Fruit fly (Drosophila melanogaster) whole organism, embryonic: ENCODE data around the gene syd.

ENCODE experiments used
- Blimp-1 ChIP-seq: fragments of 200-800 bp; sonication (Bioruptor generic); optimal IDR thresholded peaks from 3 replicates; lab custom pipeline; 2018; ENCODE audit warnings: missing biosample characterization, missing genetic modification characterization, mild to moderate bottlenecking, moderate library complexity, missing genetic modification reagents
- CG10267 ChIP-seq: fragments of 200-800 bp; sonication (Bioruptor generic); optimal IDR thresholded peaks from 2 replicates; lab custom pipeline; 2018; ENCODE audit warnings: missing biosample characterization, mild to moderate bottlenecking, missing genetic modification characterization, moderate library complexity
- CG10979 ChIP-seq: fragments of 200-800 bp; sonication (Bioruptor generic); optimal IDR thresholded peaks from 2 replicates; lab custom pipeline; 2018; ENCODE audit warnings: missing biosample characterization, mild to moderate bottlenecking, missing genetic modification characterization, moderate library complexity
- CG11504 ChIP-seq: fragments of 200-800 bp; sonication (Bioruptor generic); optimal IDR thresholded peaks from 3 replicates; lab custom pipeline; 2019; ENCODE audit warnings: missing biosample characterization, mild to moderate bottlenecking, missing genetic modification characterization, moderate library complexity
- CG12391 ChIP-seq: fragments of 200-800 bp; sonication (Bioruptor generic); optimal IDR thresholded peaks from 3 replicates; lab custom pipeline; 2018; ENCODE audit warnings: missing biosample characterization, mild to moderate bottlenecking, missing genetic modification characterization, moderate library complexity
- CG14710 ChIP-seq: fragments of 200-800 bp; sonication (Bioruptor generic); optimal IDR thresholded peaks from 3 replicates; lab custom pipeline; 2019; ENCODE audit warnings: missing biosample characterization, mild to moderate bottlenecking, missing genetic modification characterization, moderate library complexity
- CG15696 ChIP-seq: fragments of 200-800 bp; sonication (Bioruptor generic); optimal IDR thresholded peaks from 2 replicates; lab custom pipeline; 2019; ENCODE audit warnings: missing biosample characterization, mild to moderate bottlenecking, missing genetic modification characterization, moderate library complexity
- CG1603 ChIP-seq: fragments of 200-800 bp; sonication (Bioruptor generic); optimal IDR thresholded peaks from 2 replicates; lab custom pipeline; 2019; ENCODE audit warnings: missing biosample characterization, mild to moderate bottlenecking, missing genetic modification characterization, moderate library complexity
- CG17361 ChIP-seq: fragments of 200-800 bp; sonication (Bioruptor generic); IDR thresholded peaks from 3 replicates; pipeline ENCODE4 v1.3.6; 2022; ENCODE audit warnings: missing biosample characterization, missing genetic modification characterization
- CG18262 ChIP-seq: fragments of 200-800 bp; optimal IDR thresholded peaks from 3 replicates; lab custom pipeline; 2019; ENCODE audit warnings: missing biosample characterization, mild to moderate bottlenecking, missing genetic modification characterization, moderate library complexity
- CG2678 ChIP-seq: fragments of 200-800 bp; sonication (Bioruptor generic); optimal IDR thresholded peaks from 3 replicates; lab custom pipeline; 2019; ENCODE audit warnings: missing biosample characterization, mild to moderate bottlenecking, missing genetic modification characterization, moderate library complexity
- CG2712 ChIP-seq: fragments of 200-800 bp; optimal IDR thresholded peaks from 3 replicates; lab custom pipeline; 2019; ENCODE audit warnings: missing biosample characterization, mild to moderate bottlenecking, missing genetic modification characterization, moderate library complexity
- CG30020 ChIP-seq: fragments of 200-800 bp; optimal IDR thresholded peaks from 2 replicates; lab custom pipeline; 2019; ENCODE audit warnings: missing biosample characterization, mild to moderate bottlenecking, missing genetic modification characterization, moderate library complexity
- CG3065 ChIP-seq: fragments of 200-800 bp; sonication (Bioruptor generic); optimal IDR thresholded peaks from 2 replicates; lab custom pipeline; 2016; ENCODE audit warnings: missing biosample characterization, missing genetic modification characterization
- CG33557 ChIP-seq: fragments of 200-800 bp; sonication (Bioruptor generic); optimal IDR thresholded peaks from 2 replicates; lab custom pipeline; 2019; ENCODE audit warnings: missing biosample characterization, mild to moderate bottlenecking, missing genetic modification characterization, moderate library complexity
- CG4282 ChIP-seq: fragments of 200-800 bp; sonication (Bioruptor generic); optimal IDR thresholded peaks from 2 replicates; lab custom pipeline; 2016; ENCODE audit warnings: missing biosample characterization, missing genetic modification characterization
- CG6654 ChIP-seq: fragments of 200-800 bp; sonication (Bioruptor generic); optimal IDR thresholded peaks from 2 replicates; lab custom pipeline; 2017; ENCODE audit warnings: missing biosample characterization, mild to moderate bottlenecking, missing genetic modification characterization
- CG8388 ChIP-seq: fragments of 200-800 bp; sonication (Bioruptor generic); optimal IDR thresholded peaks from 2 replicates; lab custom pipeline; 2019; ENCODE audit warnings: missing biosample characterization, mild to moderate bottlenecking, missing genetic modification characterization, moderate library complexity
- CG8924 ChIP-seq: fragments of 200-800 bp; optimal IDR thresholded peaks from 3 replicates; lab custom pipeline; 2019; ENCODE audit warnings: missing biosample characterization, mild to moderate bottlenecking, missing genetic modification characterization, moderate library complexity
- CoRest ChIP-seq: fragments of 200-800 bp; sonication (Bioruptor generic); optimal IDR thresholded peaks from 3 replicates; lab custom pipeline; 2018; ENCODE audit warnings: missing biosample characterization, mild to moderate bottlenecking, missing genetic modification characterization, moderate library complexity
- D19A ChIP-seq: fragments of 200-800 bp; optimal IDR thresholded peaks from 3 replicates; lab custom pipeline; 2019; ENCODE audit warnings: missing biosample characterization, mild to moderate bottlenecking, missing genetic modification characterization, moderate library complexity
- Drgx ChIP-seq: fragments of 200-800 bp; sonication (Bioruptor generic); IDR thresholded peaks from 2 replicates; pipeline ENCODE4 v1.3.6; 2022; ENCODE audit warnings: missing biosample characterization, missing genetic modification characterization
- Fer1 ChIP-seq: fragments of 200-800 bp; sonication (Bioruptor generic); optimal IDR thresholded peaks from 2 replicates; lab custom pipeline; 2017; ENCODE audit warnings: missing biosample characterization, mild to moderate bottlenecking, missing genetic modification characterization
- HLH3B ChIP-seq: fragments of 200-800 bp; sonication (Bioruptor generic); IDR thresholded peaks from 2 replicates; pipeline ENCODE4 v1.3.6; 2022; ENCODE audit warnings: missing biosample characterization, missing genetic modification characterization
- HLHmδ ChIP-seq: fragments of 200-800 bp; sonication (Bioruptor generic); optimal IDR thresholded peaks from 2 replicates; lab custom pipeline; 2018; ENCODE audit warnings: missing biosample characterization, mild to moderate bottlenecking, missing genetic modification characterization, moderate library complexity
- Hand ChIP-seq: fragments of 200-800 bp; sonication (Bioruptor generic); optimal IDR thresholded peaks from 2 replicates; lab custom pipeline; 2017; ENCODE audit warnings: mild to moderate bottlenecking, missing biosample characterization, missing genetic modification reagents, missing genetic modification characterization
- HmgD ChIP-seq: fragments of 200-800 bp; sonication (Bioruptor generic); optimal IDR thresholded peaks from 3 replicates; lab custom pipeline; 2016; ENCODE audit warnings: missing biosample characterization, missing genetic modification characterization
- Sry-β ChIP-seq: fragments of 200-800 bp; sonication (Bioruptor generic); optimal IDR thresholded peaks from 2 replicates; lab custom pipeline; 2018; ENCODE audit warnings: missing biosample characterization, mild to moderate bottlenecking, missing genetic modification characterization, moderate library complexity
- Stat92E ChIP-seq, 3 experiments: fragments of >200 bp in 2 of 3; fragments of 200-800 bp in 1 of 3; sonication (Bioruptor generic) in 1 of 3; optimal IDR thresholded peaks; 2 replicates each; lab custom pipeline; 2017 to 2019; ENCODE audit warnings: missing biosample characterization in 3 of 3, missing genetic modification characterization in 3 of 3, mild to moderate bottlenecking in 1 of 3, moderate library complexity in 1 of 3
- Tbp ChIP-seq: fragments of >200 bp; optimal IDR thresholded peaks from 2 replicates; lab custom pipeline; 2018; ENCODE audit warnings: missing biosample characterization, missing genetic modification characterization
- Xrp1 ChIP-seq: fragments of 200-800 bp; sonication (Bioruptor generic); IDR thresholded peaks from 2 replicates; pipeline ENCODE4 v1.3.6; 2022; ENCODE audit warnings: missing biosample characterization, missing genetic modification characterization
- bowl ChIP-seq: fragments of 200-800 bp; sonication (Bioruptor generic); IDR thresholded peaks from 2 replicates; pipeline ENCODE4 v1.3.6; 2022; ENCODE audit warnings: missing biosample characterization, missing genetic modification characterization
- bsh ChIP-seq, 2 experiments: fragments of 200-800 bp; sonication (Bioruptor generic); optimal IDR thresholded peaks; 2 replicates each; lab custom pipeline; 2017 to 2018; ENCODE audit warnings: mild to moderate bottlenecking in 2 of 2, missing biosample characterization in 2 of 2, missing genetic modification characterization in 2 of 2, moderate library complexity in 1 of 2
- chn ChIP-seq: fragments of 200-800 bp; sonication (Bioruptor generic); optimal IDR thresholded peaks from 2 replicates; lab custom pipeline; 2016; ENCODE audit warnings: missing biosample characterization, missing genetic modification characterization
- ci ChIP-seq: fragments of 200-800 bp; sonication (Bioruptor generic); IDR thresholded peaks from 3 replicates; pipeline ENCODE4 v1.3.6; 2022; ENCODE audit warnings: missing biosample characterization, missing genetic modification characterization
- crc ChIP-seq: fragments of 200-800 bp; sonication (Bioruptor generic); optimal IDR thresholded peaks from 2 replicates; lab custom pipeline; 2016; ENCODE audit warnings: missing biosample characterization, missing genetic modification characterization
- dmrt11E ChIP-seq: fragments of 200-800 bp; sonication (Bioruptor generic); optimal IDR thresholded peaks from 3 replicates; lab custom pipeline; 2018; ENCODE audit warnings: missing biosample characterization, mild to moderate bottlenecking, missing genetic modification characterization, moderate library complexity
- exex ChIP-seq: fragments of 200-800 bp; sonication (Bioruptor generic); optimal IDR thresholded peaks from 4 replicates; lab custom pipeline; 2018; ENCODE audit warnings: missing biosample characterization, mild to moderate bottlenecking, missing genetic modification characterization, moderate library complexity
- gem ChIP-seq: fragments of 200-800 bp; sonication (Bioruptor generic); optimal IDR thresholded peaks from 2 replicates; lab custom pipeline; 2019; ENCODE audit warnings: missing biosample characterization, mild to moderate bottlenecking, missing genetic modification characterization, moderate library complexity
- lola ChIP-seq, 3 experiments: fragments of >200 bp in 2 of 3; fragments of 200-800 bp in 1 of 3; sonication (Bioruptor generic) in 1 of 3; optimal IDR thresholded peaks; 2 replicates each; lab custom pipeline; 2017 to 2019; ENCODE audit warnings: missing biosample characterization in 3 of 3, missing genetic modification characterization in 3 of 3, mild to moderate bottlenecking in 1 of 3, moderate library complexity in 1 of 3
- nmo ChIP-seq: fragments of 200-800 bp; sonication (Bioruptor generic); optimal IDR thresholded peaks from 2 replicates; lab custom pipeline; 2018; ENCODE audit warnings: missing biosample characterization, mild to moderate bottlenecking, missing genetic modification characterization, moderate library complexity
- onecut ChIP-seq: fragments of 200-800 bp; sonication (Bioruptor generic); IDR thresholded peaks from 2 replicates; pipeline ENCODE4 v1.3.6; 2022; ENCODE audit warnings: missing biosample characterization, missing genetic modification characterization
- phol ChIP-seq: fragments of 200-800 bp; sonication (Bioruptor generic); optimal IDR thresholded peaks from 3 replicates; lab custom pipeline; 2018; ENCODE audit warnings: missing biosample characterization, mild to moderate bottlenecking, missing genetic modification characterization, moderate library complexity
- ranshi ChIP-seq: fragments of 200-800 bp; sonication (Bioruptor generic); IDR thresholded peaks from 2 replicates; pipeline ENCODE4 v1.3.6; 2022; ENCODE audit warnings: missing biosample characterization, missing genetic modification characterization
- row ChIP-seq: fragments of 200-800 bp; sonication (Bioruptor generic); IDR thresholded peaks from 3 replicates; pipeline ENCODE4 v1.3.6; 2022; ENCODE audit warnings: missing biosample characterization, missing genetic modification characterization
- sim ChIP-seq: fragments of 200-800 bp; sonication (Bioruptor generic); IDR thresholded peaks from 2 replicates; pipeline ENCODE4 v1.3.6; 2022; ENCODE audit warnings: missing biosample characterization, missing genetic modification characterization
- ssp ChIP-seq: fragments of 200-800 bp; sonication (Bioruptor generic); IDR thresholded peaks from 2 replicates; pipeline ENCODE4 v1.3.6; 2022; ENCODE audit warnings: missing biosample characterization, missing genetic modification characterization
- vvl ChIP-seq: fragments of 200-800 bp; sonication (Bioruptor generic); IDR thresholded peaks from 2 replicates; pipeline ENCODE4 v1.3.6; 2022; ENCODE audit warnings: missing biosample characterization, missing genetic modification characterization
- wor ChIP-seq: fragments of 200-800 bp; sonication (Bioruptor generic); IDR thresholded peaks from 2 replicates; pipeline ENCODE4 v1.3.6; 2022; ENCODE audit warnings: missing biosample characterization, missing genetic modification characterization
- zf30C ChIP-seq: fragments of 200-800 bp; sonication (Bioruptor generic); optimal IDR thresholded peaks from 3 replicates; lab custom pipeline; 2018; ENCODE audit warnings: missing biosample characterization, mild to moderate bottlenecking, missing genetic modification characterization

The syd gene

DNA sequence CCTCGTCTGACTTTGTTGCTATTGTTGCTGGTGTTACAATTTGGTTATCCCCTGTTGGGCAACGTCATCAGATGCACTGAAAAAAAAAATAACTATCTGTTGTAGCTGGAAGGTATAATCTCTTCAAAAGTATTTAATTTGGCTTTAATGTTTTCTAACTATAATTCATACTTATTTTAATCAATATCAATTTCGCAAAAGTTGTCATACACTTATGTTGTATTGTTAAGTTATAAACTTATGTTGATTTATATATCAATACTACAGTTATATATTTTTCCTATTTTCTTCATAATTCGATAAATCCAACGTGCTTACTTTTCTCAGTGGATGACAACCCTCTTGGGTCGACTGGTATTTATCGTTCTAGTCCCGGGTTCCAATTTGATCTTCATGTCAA, 17.8 kb upstream of the syd start:
- TF ChIP-seq CG2678 (tag; lab: Kevin White, UChicago) (peak; percentile 10), Xrp1 (GFP tag; lab: Robert Waterston, UW) (peak; percentile 20; the same call in 1 of the 2 replicates), CG1603 (tag; lab: Kevin White, UChicago) (no peak), zf30C (GFP tag; lab: Kevin White, UChicago) (peak; percentile 62), CG8924 (tag; lab: Kevin White, UChicago) (peak; percentile 8), CG12391 (tag; lab: Kevin White, UChicago) (peak; percentile 7), bowl (GFP tag; lab: Robert Waterston, UW) (no peak), gem (tag; lab: Kevin White, UChicago) (peak; percentile 50), Drgx (GFP tag; lab: Robert Waterston, UW) (no peak), Sry-β (GFP tag; lab: Kevin White, UChicago) (no peak), CG17361 (GFP tag; lab: Robert Waterston, UW) (peak; percentile 28; the same call in 1 of the 3 replicates), CG10979 (tag; lab: Kevin White, UChicago) (peak; percentile 52), CG8388 (GFP tag; lab: Kevin White, UChicago) (peak; percentile 23), CG15696 (tag; lab: Kevin White, UChicago) (peak; percentile 35), CoRest (no peak), ssp (GFP tag; lab: Robert Waterston, UW) (no peak), sim (no peak), HLH3B (GFP tag; lab: Robert Waterston, UW) (no peak), exex (tag; lab: Kevin White, UChicago) (no peak), Hand (no peak), CG30020 (no peak), CG33557 (peak; percentile 24), HmgD (GFP tag; lab: Kevin White, UChicago) (no peak), D19A (tag; lab: Kevin White, UChicago) (peak; percentile 4), bsh (GFP tag; optimal IDR thresholded peaks at IDR 0.05; lab: Kevin White, UChicago) (peak in 1 of 2 experiments; percentile 17), CG2712 (tag; lab: Kevin White, UChicago) (peak; percentile 71), row (GFP tag; lab: Robert Waterston, UW) (peak; percentile 33; the same call in 1 of the 3 replicates), HLHmδ (GFP tag; lab: Kevin White, UChicago) (no peak), CG11504 (tag; lab: Kevin White, UChicago) (peak; percentile 20), CG4282 (GFP tag; lab: Kevin White, UChicago) (no peak), vvl (GFP tag; lab: Robert Waterston, UW) (0 out of 2 replicates have a peak, but pooled peaks have one; percentile 28), CG18262 (tag; lab: Kevin White, UChicago) (peak; percentile 67), Fer1 (GFP tag; lab: Kevin White, UChicago) (no peak), chn (no peak), lola (GFP tag; optimal IDR thresholded peaks at IDR 0.05; lab: Kevin White, UChicago) (peak in 1 of 3 experiments; percentile 47), ranshi (GFP tag; lab: Robert Waterston, UW) (no peak), phol (tag; lab: Kevin White, UChicago) (peak; percentile 32), crc (GFP tag; lab: Kevin White, UChicago) (no peak), CG6654 (no peak), dmrt11E (tag; lab: Kevin White, UChicago) (peak; percentile 59), Blimp-1 (peak; percentile 5), CG3065 (GFP tag; lab: Kevin White, UChicago) (no peak), ci (GFP tag; lab: Robert Waterston, UW) (no peak), CG10267 (tag; lab: Kevin White, UChicago) (peak; percentile 37), onecut (GFP tag; lab: Robert Waterston, UW) (no peak), wor (GFP tag; lab: Robert Waterston, UW) (no peak), CG14710 (tag; lab: Kevin White, UChicago) (peak; percentile 42), Stat92E (GFP tag; optimal IDR thresholded peaks at IDR 0.05; lab: Kevin White, UChicago) (peak in 1 of 3 experiments; percentile 13), Tbp (GFP tag; lab: Kevin White, UChicago) (no peak), nmo (GFP tag; lab: Kevin White, UChicago) (peak; percentile 49)
